Worm (Caenorhabditis elegans): ENCODE results near the gene chil-27.

- TF ChIP-seq hmg-4 (GFP tag; optimal IDR thresholded peaks at IDR 0.05) (no peak), ama-1 (optimal IDR thresholded peaks at IDR 0.05) (no peak), flt-1 (GFP tag; IDR thresholded peaks at IDR 0.05) (no peak), hmbx-1 (tag; optimal IDR thresholded peaks at IDR 0.05) (no peak), tbx-11 (GFP tag; IDR thresholded peaks at IDR 0.05) (no peak), scrt-1 (GFP tag; IDR thresholded peaks at IDR 0.05) (no peak), hnd-1 (tag; optimal IDR thresholded peaks at IDR 0.05) (no peak), ceh-13 (GFP tag; optimal IDR thresholded peaks at IDR 0.05) (no peak), tbx-37 (GFP tag; conservative IDR thresholded peaks at IDR 0.05) (no peak), tra-4 (tag; optimal IDR thresholded peaks at IDR 0.05) (no peak), F13C5.2 (tag; optimal IDR thresholded peaks at IDR 0.05) (no peak), ets-7 (tag; optimal IDR thresholded peaks at IDR 0.05) (no peak)
Observed at ce11 chrII:9516836-9517235, 39.2 kb downstream of the chil-27 start, which contains the start of gene gcy-1.
